Fruit fly (Drosophila melanogaster): ENCODE data around the gene Or67c.

DNA sequence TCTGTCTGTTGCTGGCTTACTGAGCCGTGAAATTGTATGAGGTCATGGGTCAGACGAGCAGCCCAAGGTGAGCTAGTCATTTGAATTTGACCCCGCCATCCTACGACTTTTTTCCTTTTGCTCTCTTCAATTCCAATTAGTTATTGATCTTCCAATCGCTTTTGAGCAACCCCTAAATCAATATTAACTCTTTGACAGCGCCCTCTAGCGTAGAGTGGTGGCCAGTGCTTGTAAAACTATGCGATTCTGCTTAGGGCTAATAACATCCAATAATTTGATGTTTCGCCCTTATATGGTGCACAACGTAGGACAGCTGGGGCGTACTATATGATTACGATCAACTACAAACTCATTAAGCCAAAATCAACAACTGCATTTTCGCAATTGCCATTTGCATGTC, 37.3 kb upstream of the Or67c start:
- TF ChIP-seq CG11617 (GFP tag; optimal IDR thresholded peaks at IDR 0.05) (no peak), cic (GFP tag; optimal IDR thresholded peaks at IDR 0.05) (no peak), kay (GFP tag; ENCODE audit: borderline replicate concordance) (no peak), pad (GFP tag; optimal IDR thresholded peaks at IDR 0.05) (no peak), ovo (GFP tag; optimal IDR thresholded peaks at IDR 0.05) (no peak), CG7101 (tag; optimal IDR thresholded peaks at IDR 0.05) (no peak), Crg-1 (GFP tag; optimal IDR thresholded peaks at IDR 0.05) (no peak), bab1 (GFP tag; optimal IDR thresholded peaks at IDR 0.05) (no peak), Hr96 (GFP tag; optimal IDR thresholded peaks at IDR 0.05) (no peak), CG5204 (GFP tag; optimal IDR thresholded peaks at IDR 0.05) (no peak), Mnt (GFP tag; optimal IDR thresholded peaks at IDR 0.05) (no peak), cnc (optimal IDR thresholded peaks at IDR 0.05) (no peak), CG33017 (tag; optimal IDR thresholded peaks at IDR 0.05) (no peak), CG12768 (GFP tag; optimal IDR thresholded peaks at IDR 0.05) (no peak)

Data from whole organism, adult.